Worm (Caenorhabditis elegans) whole organism, L3 larva: ENCODE measurements around the gene tig-2.
A peak's percentile ranks its signal among the peaks of the same experiment; 100 is the strongest.

Source experiments
- R02D3.7 ChIP-seq: fragments of 150-350 bp; optimal IDR thresholded peaks from 2 replicates; lab custom pipeline; 2014; ENCODE audit warnings: missing biosample characterization, missing genetic modification characterization
- ama-1 ChIP-seq: fragments of 150-350 bp; optimal IDR thresholded peaks from 2 replicates; lab custom pipeline; 2018
- ceh-16 ChIP-seq: sonication (generic microtip); optimal IDR thresholded peaks from 2 replicates; lab custom pipeline; 2017; ENCODE audit warnings: missing biosample characterization, missing genetic modification characterization
- ceh-28 ChIP-seq: fragments of 150-350 bp; optimal IDR thresholded peaks from 2 replicates; lab custom pipeline; 2014; ENCODE audit warnings: missing biosample characterization, missing genetic modification reagents, missing genetic modification characterization
- ceh-82 ChIP-seq: fragments of 150-350 bp; optimal IDR thresholded peaks from 2 replicates; lab custom pipeline; 2014; ENCODE audit warnings: missing biosample characterization, missing genetic modification characterization
- ceh-9 ChIP-seq: sonication (generic microtip); optimal IDR thresholded peaks from 2 replicates; lab custom pipeline; 2018; ENCODE audit warnings: missing biosample characterization, missing genetic modification characterization
- daf-12 ChIP-seq: fragments of 150-350 bp; optimal IDR thresholded peaks from 2 replicates; lab custom pipeline; 2014; ENCODE audit warnings: missing biosample characterization, missing genetic modification reagents, missing genetic modification characterization
- egl-5 ChIP-seq: fragments of 150-350 bp; optimal IDR thresholded peaks from 2 replicates; lab custom pipeline; 2017; ENCODE audit warnings: missing biosample characterization, missing genetic modification reagents, missing genetic modification characterization, inconsistent platforms
- elt-1 ChIP-seq: fragments of 150-350 bp; optimal IDR thresholded peaks from 2 replicates; lab custom pipeline; 2014; ENCODE audit warnings: missing biosample characterization, missing genetic modification characterization
- elt-2 ChIP-seq: sonication (generic microtip); optimal IDR thresholded peaks from 2 replicates; lab custom pipeline; 2016; ENCODE audit warnings: missing genetic modification reagents, mild to moderate bottlenecking, missing genetic modification characterization, missing compliant biosample characterization
- elt-3 ChIP-seq, 3 experiments: fragments of 150-350 bp in 1 of 3; sonication (generic microtip) in 2 of 3; optimal IDR thresholded peaks; 2 replicates in 2 of 3; 4 replicates in 1 of 3; lab custom pipeline; 2014 to 2017; ENCODE audit warnings: missing biosample characterization in 3 of 3, missing genetic modification characterization in 3 of 3
- fkh-10 ChIP-seq: sonication (generic microtip); optimal IDR thresholded peaks from 2 replicates; lab custom pipeline; 2017; ENCODE audit warnings: missing biosample characterization, missing genetic modification reagents, missing genetic modification characterization
- fkh-2 ChIP-seq: fragments of 150-350 bp; optimal IDR thresholded peaks from 2 replicates; lab custom pipeline; 2014; ENCODE audit warnings: missing biosample characterization, missing genetic modification reagents, missing genetic modification characterization
- fos-1 ChIP-seq: fragments of 150-350 bp; optimal IDR thresholded peaks from 2 replicates; lab custom pipeline; 2014; ENCODE audit warnings: missing biosample characterization, missing genetic modification characterization
- hmg-11 ChIP-seq: sonication (generic microtip); optimal IDR thresholded peaks from 2 replicates; lab custom pipeline; 2016; ENCODE audit warnings: missing genetic modification characterization, missing compliant biosample characterization
- jun-1 ChIP-seq: fragments of 150-350 bp; optimal IDR thresholded peaks from 2 replicates; lab custom pipeline; 2014; ENCODE audit warnings: missing biosample characterization, missing genetic modification reagents, missing genetic modification characterization
- lin-15B ChIP-seq: fragments of 150-350 bp; optimal IDR thresholded peaks from 2 replicates; lab custom pipeline; 2014; ENCODE audit warnings: missing biosample characterization, missing genetic modification characterization
- lin-39 ChIP-seq: fragments of 150-350 bp; optimal IDR thresholded peaks from 2 replicates; lab custom pipeline; 2018; ENCODE audit warnings: missing biosample characterization, missing genetic modification reagents, missing genetic modification characterization
- mdl-1 ChIP-seq: fragments of 150-350 bp; optimal IDR thresholded peaks from 2 replicates; lab custom pipeline; 2014; ENCODE audit warnings: missing biosample characterization, missing genetic modification characterization
- nfya-1 ChIP-seq: sonication (generic microtip); optimal IDR thresholded peaks from 2 replicates; lab custom pipeline; 2017; ENCODE audit warnings: missing genetic modification characterization, mild to moderate bottlenecking, missing compliant biosample characterization, antibody characterized with exemption, moderate library complexity; ENCODE audit not compliant: insufficient read depth
- nhr-12 ChIP-seq: fragments of 150-350 bp; optimal IDR thresholded peaks from 2 replicates; lab custom pipeline; 2014; ENCODE audit warnings: missing biosample characterization, missing genetic modification characterization
- nhr-23 ChIP-seq: fragments of 150-350 bp; optimal IDR thresholded peaks from 2 replicates; lab custom pipeline; 2014; ENCODE audit warnings: missing biosample characterization, missing genetic modification reagents, missing genetic modification characterization
- nhr-237 ChIP-seq: fragments of 150-350 bp; optimal IDR thresholded peaks from 2 replicates; lab custom pipeline; 2014; ENCODE audit warnings: missing biosample characterization, missing genetic modification characterization
- nhr-43 ChIP-seq: sonication (generic microtip); optimal IDR thresholded peaks from 2 replicates; lab custom pipeline; 2016; ENCODE audit warnings: mild to moderate bottlenecking, missing genetic modification characterization, missing compliant biosample characterization; ENCODE audit not compliant: poor library complexity, severe bottlenecking
- nhr-76 ChIP-seq: fragments of 150-350 bp; sonication (generic microtip); optimal IDR thresholded peaks from 5 replicates; lab custom pipeline; 2014; ENCODE audit warnings: missing biosample characterization, missing genetic modification characterization
- nhr-77 ChIP-seq: fragments of 150-350 bp; optimal IDR thresholded peaks from 2 replicates; lab custom pipeline; 2014; ENCODE audit warnings: missing biosample characterization, missing genetic modification characterization
- pha-4 ChIP-seq: fragments of 150-350 bp; optimal IDR thresholded peaks from 2 replicates; lab custom pipeline; 2014; ENCODE audit warnings: missing biosample characterization, missing genetic modification reagents, missing genetic modification characterization
- pqm-1 ChIP-seq: fragments of 150-350 bp; optimal IDR thresholded peaks from 2 replicates; lab custom pipeline; 2017; ENCODE audit warnings: missing biosample characterization, missing genetic modification characterization, inconsistent platforms
- skn-1 ChIP-seq: fragments of 150-350 bp; optimal IDR thresholded peaks from 2 replicates; lab custom pipeline; 2014; ENCODE audit warnings: missing biosample characterization, missing genetic modification characterization
- tbx-2 ChIP-seq: sonication (generic microtip); optimal IDR thresholded peaks from 2 replicates; lab custom pipeline; 2016; ENCODE audit warnings: mild to moderate bottlenecking, missing genetic modification characterization, missing compliant biosample characterization
- unc-39 ChIP-seq: sonication (generic microtip); optimal IDR thresholded peaks from 4 replicates; lab custom pipeline; 2017; ENCODE audit warnings: missing biosample characterization, missing genetic modification characterization
- ztf-11 ChIP-seq: fragments of 150-350 bp; optimal IDR thresholded peaks from 2 replicates; lab custom pipeline; 2014; ENCODE audit warnings: missing biosample characterization, missing genetic modification characterization

Gene tig-2

ce11 chrV:4750294-4750693 is 20.3 kb upstream of the tig-2 start, which contains the start of gene C18G1.6:
C18G1.6 (plus strand) TSS chrV:4750594.
- TF ChIP-seq ceh-28 (tag; lab: Kevin White, UChicago) (no peak), nhr-43 (tag; lab: Kevin White, UChicago) (no peak)

DNA sequence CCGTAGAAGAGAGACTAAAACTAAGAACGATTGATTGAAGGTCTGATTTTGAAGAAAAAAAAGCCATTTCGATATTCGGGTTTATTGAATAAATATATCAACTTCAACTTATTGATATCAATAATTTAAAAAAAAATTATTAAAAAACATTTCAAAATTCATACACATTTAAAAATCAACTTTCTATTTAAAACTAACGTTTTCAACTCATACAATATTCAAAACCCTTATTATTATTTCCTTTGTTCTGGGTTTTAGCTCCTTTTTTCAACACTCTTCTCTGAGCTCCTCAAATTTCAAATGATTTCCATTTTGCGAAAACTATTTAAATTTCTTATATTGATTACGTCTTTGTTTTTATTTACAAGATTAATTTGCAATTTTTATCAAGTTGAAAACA is 15.3 kb upstream of the tig-2 start, which contains the start of gene C18G1.7:
TSS of gene C18G1.7 (plus strand) at position 301 of the 400 bp plus-strand sequence.
- TF ChIP-seq fkh-2 (no peak), nhr-76 (tag; lab: Kevin White, UChicago) (no peak)
- TF ChIP-seq, all 47 proteins: peak for 0

ce11 chrV:4742190-4742589 is 12.2 kb upstream of the tig-2 start, which contains the start of gene ugt-61:
ugt-61 (plus strand) TSS chrV:4742422.
- TF ChIP-seq lin-39 (tag; lab: Kevin White, UChicago) (no peak), daf-12 (tag; lab: Kevin White, UChicago) (no peak), nhr-12 (tag; lab: Kevin White, UChicago) (no peak), mdl-1 (tag; lab: Kevin White, UChicago) (no peak), R02D3.7 (no peak), fos-1 (tag; lab: Kevin White, UChicago) (no peak), pqm-1 (tag; lab: Kevin White, UChicago) (peak; percentile 15), fkh-10 (GFP tag; lab: Kevin White, UChicago) (no peak), ztf-11 (no peak), nhr-237 (tag; lab: Kevin White, UChicago) (no peak), hmg-11 (no peak), pha-4 (tag; lab: Kevin White, UChicago) (peak; percentile 76), unc-39 (tag; lab: Kevin White, UChicago) (no peak)

ce11 chrV:4737727-4738126 is 7.8 kb upstream of the tig-2 start, which contains the start of gene F39G3.2:
F39G3.2 (plus strand) TSS chrV:4737831.
- TF ChIP-seq elt-2 (tag; lab: Kevin White, UChicago) (peak; percentile 90), ceh-9 (tag; lab: Kevin White, UChicago) (no peak), jun-1 (tag; lab: Kevin White, UChicago) (peak; percentile 4), pqm-1 (tag; lab: Kevin White, UChicago) (peak; percentile 50)

- TF ChIP-seq nhr-23 (tag; lab: Kevin White, UChicago) = no peak
- no peak for TF ChIP-seq skn-1
- no peak for TF ChIP-seq ceh-82 (tag; lab: Kevin White, UChicago)
- no peak for TF ChIP-seq ceh-16 (tag; lab: Kevin White, UChicago)
- no peak for TF ChIP-seq elt-3 (tag; optimal IDR thresholded peaks at IDR 0.05; lab: Kevin White, UChicago)
- TF ChIP-seq nhr-77 (tag; lab: Kevin White, UChicago) = no peak
Observed at ce11 chrV:4734608-4735007, 4.6 kb upstream of the tig-2 start.

- TF ChIP-seq nhr-23 (tag; lab: Kevin White, UChicago) = no peak
- TF ChIP-seq elt-1 (tag; lab: Kevin White, UChicago) = no peak
Observed at ce11 chrV:4733952-4734351, 4.0 kb upstream of the tig-2 start.

ce11 chrV:4731154-4731961 is 1.4 kb upstream of the tig-2 start, which contains the start of gene F39G3.3:
F39G3.3 (plus strand) TSS chrV:4731911.
- TF ChIP-seq egl-5 (tag; lab: Kevin White, UChicago) (peak; percentile 80), hmg-11 (peak; percentile 81), unc-39 (tag; lab: Kevin White, UChicago) (no peak), pha-4 (tag; lab: Kevin White, UChicago) (peak; percentile 77), ztf-11 (no peak), ceh-9 (tag; lab: Kevin White, UChicago) (no peak), pqm-1 (tag; lab: Kevin White, UChicago) (peak; percentile 4), nhr-76 (tag; lab: Kevin White, UChicago) (no peak), R02D3.7 (no peak), lin-39 (tag; lab: Kevin White, UChicago) (peak; percentile 94), lin-15B (peak; percentile 11), nhr-43 (tag; lab: Kevin White, UChicago) (peak; percentile 58), nhr-23 (tag; lab: Kevin White, UChicago) (peak; percentile 45), ama-1 (peak; percentile 24), nfya-1 (tag; lab: Kevin White, UChicago) (peak; percentile 72), skn-1 (peak; percentile 52), elt-3 (tag; optimal IDR thresholded peaks at IDR 0.05; lab: Kevin White, UChicago) (no peak), fkh-2 (no peak), elt-2 (tag; lab: Kevin White, UChicago) (peak; percentile 33), tbx-2 (no peak)
